Worm (Caenorhabditis elegans) whole organism, early embryonic: ENCODE data around the gene cdr-7.

ENCODE experiments used
- B0310.2 ChIP-seq: sonication (generic microtip); optimal IDR thresholded peaks from 2 replicates; lab custom pipeline; 2016; ENCODE audit warnings: mild to moderate bottlenecking, missing genetic modification characterization, missing compliant biosample characterization
- F13C5.2 ChIP-seq: sonication (generic microtip); optimal IDR thresholded peaks from 2 replicates; lab custom pipeline; 2017; ENCODE audit warnings: mild to moderate bottlenecking, missing genetic modification characterization, inconsistent platforms, missing compliant biosample characterization
- aly-1 ChIP-seq: sonication (generic microtip); optimal IDR thresholded peaks from 2 replicates; lab custom pipeline; 2016; ENCODE audit warnings: missing genetic modification characterization, missing compliant biosample characterization
- ama-1 ChIP-seq: fragments of 150-350 bp; optimal IDR thresholded peaks from 2 replicates; lab custom pipeline; 2014
- ceh-13 ChIP-seq: fragments of 200-800 bp; sonication (Bioruptor generic); optimal IDR thresholded peaks from 2 replicates; lab custom pipeline; 2018; ENCODE audit warnings: mild to moderate bottlenecking, missing genetic modification characterization, missing compliant biosample characterization
- ceh-36 ChIP-seq: sonication (generic microtip); optimal IDR thresholded peaks from 2 replicates; lab custom pipeline; 2016; ENCODE audit warnings: missing genetic modification characterization, inconsistent platforms, missing compliant biosample characterization
- ets-7 ChIP-seq: sonication (generic microtip); optimal IDR thresholded peaks from 2 replicates; lab custom pipeline; 2016; ENCODE audit warnings: missing genotype, missing genetic modification characterization, missing compliant biosample characterization
- flt-1 ChIP-seq: fragments of 200-800 bp; sonication (Bioruptor generic); IDR thresholded peaks from 2 replicates; pipeline ENCODE4 v1.3.6; 2022; ENCODE audit warnings: missing genetic modification characterization, missing compliant biosample characterization
- hmbx-1 ChIP-seq: sonication (generic microtip); optimal IDR thresholded peaks from 2 replicates; lab custom pipeline; 2016; ENCODE audit warnings: mild to moderate bottlenecking, missing genetic modification characterization, missing compliant biosample characterization
- hmg-4 ChIP-seq: fragments of 200-800 bp; sonication (Bioruptor generic); optimal IDR thresholded peaks from 2 replicates; lab custom pipeline; 2018; ENCODE audit warnings: mild to moderate bottlenecking, missing genetic modification characterization, missing compliant biosample characterization
- hnd-1 ChIP-seq: sonication (generic microtip); optimal IDR thresholded peaks from 2 replicates; lab custom pipeline; 2016; ENCODE audit warnings: missing genetic modification characterization, missing compliant biosample characterization
- pes-1 ChIP-seq: fragments of 200-800 bp; sonication (Bioruptor generic); IDR thresholded peaks from 2 replicates; pipeline ENCODE4 v1.3.6; 2022; ENCODE audit warnings: missing genetic modification reagents, missing genetic modification characterization, missing compliant biosample characterization
- scrt-1 ChIP-seq: fragments of 200-800 bp; sonication (Bioruptor generic); IDR thresholded peaks from 2 replicates; pipeline ENCODE4 v1.3.6; 2022; ENCODE audit warnings: missing genetic modification characterization, missing compliant biosample characterization
- sea-1 ChIP-seq: fragments of 200-800 bp; sonication (Bioruptor generic); conservative IDR thresholded peaks from 2 replicates; pipeline ENCODE4 v1.3.6; 2022; ENCODE audit warnings: missing genetic modification characterization, missing compliant biosample characterization
- tbx-11 ChIP-seq: fragments of 200-800 bp; sonication (Bioruptor generic); IDR thresholded peaks from 2 replicates; pipeline ENCODE4 v1.3.6; 2022; ENCODE audit warnings: missing genetic modification characterization, missing compliant biosample characterization
- tbx-37 ChIP-seq: fragments of 200-800 bp; sonication (Bioruptor generic); conservative IDR thresholded peaks from 2 replicates; pipeline ENCODE4 v1.3.6; 2022; ENCODE audit warnings: missing genetic modification reagents, missing genetic modification characterization, missing compliant biosample characterization
- tra-4 ChIP-seq: sonication (generic microtip); optimal IDR thresholded peaks from 2 replicates; lab custom pipeline; 2017; ENCODE audit warnings: missing genetic modification characterization, missing compliant biosample characterization

Gene cdr-7

ce11 chrV:12443754-12444153, 31.8 kb upstream of the cdr-7 start, which contains the start of gene pals-39:
Gene pals-39 (minus strand): TSS chrV:12443854.
- TF ChIP-seq ceh-13 (GFP tag; lab: Kevin White, UChicago) (no peak), tbx-37 (GFP tag; lab: Robert Waterston, UW) (no peak), ama-1 (lab: Kevin White, UChicago) (no peak), scrt-1 (no peak), B0310.2 (tag; lab: Kevin White, UChicago) (no peak), ets-7 (no peak), tra-4 (tag; lab: Kevin White, UChicago) (no peak), tbx-11 (no peak), hmbx-1 (tag; lab: Kevin White, UChicago) (no peak)

- TF ChIP-seq hnd-1: no peak
- no peak for TF ChIP-seq pes-1 (GFP tag; lab: Robert Waterston, UW)
These were observed 29.5 kb upstream of the cdr-7 start, which contains the start of gene pals-37 for ce11 chrV:12441420-12441819. Gene pals-37 (minus strand): TSS chrV:12441520.

ce11 chrV:12433717-12434116, 21.8 kb upstream of the cdr-7 start, which contains the start of gene srh-25:
Gene srh-25 (minus strand): TSS chrV:12433817.
- no peak for TF ChIP-seq B0310.2 (tag; lab: Kevin White, UChicago)
- no peak for TF ChIP-seq hnd-1
- no peak for TF ChIP-seq tra-4 (tag; lab: Kevin White, UChicago)
- TF ChIP-seq tbx-37 (GFP tag; lab: Robert Waterston, UW): no peak
- no peak for TF ChIP-seq ceh-36
- TF ChIP-seq ets-7: no peak

- TF ChIP-seq pes-1 (GFP tag; lab: Robert Waterston, UW): no peak
- TF ChIP-seq aly-1 (tag; lab: Kevin White, UChicago): no peak
- TF ChIP-seq scrt-1: no peak
- TF ChIP-seq sea-1: no peak
- TF ChIP-seq F13C5.2: no peak
- TF ChIP-seq tbx-37 (GFP tag; lab: Robert Waterston, UW): no peak
- no peak for TF ChIP-seq ets-7
These were observed 21.2 kb upstream of the cdr-7 start for ce11 chrV:12433105-12433504.

ce11 chrV:12432111-12432510, 20.2 kb upstream of the cdr-7 start, which contains the start of gene C54D10.13:
Gene C54D10.13 (minus strand): TSS chrV:12432289.
- TF ChIP-seq B0310.2 (tag; lab: Kevin White, UChicago) (no peak), tbx-37 (GFP tag; lab: Robert Waterston, UW) (no peak), ama-1 (lab: Kevin White, UChicago) (no peak), pes-1 (GFP tag; lab: Robert Waterston, UW) (no peak), hmg-4 (no peak), ceh-13 (GFP tag; lab: Kevin White, UChicago) (no peak), hmbx-1 (tag; lab: Kevin White, UChicago) (no peak), flt-1 (no peak), tbx-11 (no peak), ets-7 (no peak), tra-4 (tag; lab: Kevin White, UChicago) (no peak), ceh-36 (no peak), F13C5.2 (no peak), hnd-1 (no peak), aly-1 (tag; lab: Kevin White, UChicago) (no peak)

- TF ChIP-seq hmg-4 (no peak), ceh-13 (GFP tag; lab: Kevin White, UChicago) (no peak), scrt-1 (no peak), F13C5.2 (no peak), tbx-11 (no peak), ama-1 (lab: Kevin White, UChicago) (no peak), hmbx-1 (tag; lab: Kevin White, UChicago) (no peak), flt-1 (no peak), aly-1 (tag; lab: Kevin White, UChicago) (no peak), sea-1 (no peak), hnd-1 (no peak)
These were observed 17.1 kb upstream of the cdr-7 start, which contains the start of gene C54D10.5 for ce11 chrV:12429039-12429438. Gene C54D10.5 (plus strand): TSS chrV:12429339.

ce11 chrV:12427826-12428225, 15.9 kb upstream of the cdr-7 start:
- TF ChIP-seq tbx-11 (no peak), ceh-13 (GFP tag; lab: Kevin White, UChicago) (no peak), sea-1 (no peak), aly-1 (tag; lab: Kevin White, UChicago) (no peak), ama-1 (lab: Kevin White, UChicago) (no peak), pes-1 (GFP tag; lab: Robert Waterston, UW) (no peak), F13C5.2 (no peak), hmg-4 (no peak)

ce11 chrV:12421360-12421759, 9.4 kb upstream of the cdr-7 start:
- TF ChIP-seq tbx-11: no peak
- no peak for TF ChIP-seq B0310.2 (tag; lab: Kevin White, UChicago)
- TF ChIP-seq aly-1 (tag; lab: Kevin White, UChicago): no peak
- TF ChIP-seq pes-1 (GFP tag; lab: Robert Waterston, UW): no peak
- TF ChIP-seq ceh-13 (GFP tag; lab: Kevin White, UChicago): no peak
- no peak for TF ChIP-seq hmbx-1 (tag; lab: Kevin White, UChicago)
- TF ChIP-seq F13C5.2: no peak
- TF ChIP-seq hmg-4: no peak
- no peak for TF ChIP-seq ceh-36
- no peak for TF ChIP-seq scrt-1
- no peak for TF ChIP-seq ama-1 (lab: Kevin White, UChicago)
- TF ChIP-seq flt-1: no peak
- TF ChIP-seq hnd-1: no peak
- no peak for TF ChIP-seq sea-1
- TF ChIP-seq tra-4 (tag; lab: Kevin White, UChicago): no peak
- no peak for TF ChIP-seq ets-7
- no peak for TF ChIP-seq tbx-37 (GFP tag; lab: Robert Waterston, UW)

- TF ChIP-seq hmbx-1 (tag; lab: Kevin White, UChicago) (no peak), tbx-37 (GFP tag; lab: Robert Waterston, UW) (no peak)
These were observed 8.9 kb upstream of the cdr-7 start, which contains the start of gene C54D10.4 for ce11 chrV:12420843-12421242. Gene C54D10.4 (minus strand): TSS chrV:12420943.
